Worm (Caenorhabditis elegans) whole organism, L4 larva: ENCODE measurements around the gene srh-300.

ENCODE experiments used
- duxl-1 ChIP-seq: sonication (generic microtip); optimal IDR thresholded peaks from 2 replicates; lab custom pipeline; 2016; ENCODE audit warnings: mild to moderate bottlenecking, missing genetic modification characterization, moderate library complexity, missing compliant biosample characterization; ENCODE audit not compliant: poor library complexity
- gei-8 ChIP-seq: fragments of 200-800 bp; sonication (Bioruptor generic); optimal IDR thresholded peaks from 2 replicates; lab custom pipeline; 2018; ENCODE audit warnings: mild to moderate bottlenecking, missing genetic modification characterization, missing compliant biosample characterization

Gene srh-300

DNA sequence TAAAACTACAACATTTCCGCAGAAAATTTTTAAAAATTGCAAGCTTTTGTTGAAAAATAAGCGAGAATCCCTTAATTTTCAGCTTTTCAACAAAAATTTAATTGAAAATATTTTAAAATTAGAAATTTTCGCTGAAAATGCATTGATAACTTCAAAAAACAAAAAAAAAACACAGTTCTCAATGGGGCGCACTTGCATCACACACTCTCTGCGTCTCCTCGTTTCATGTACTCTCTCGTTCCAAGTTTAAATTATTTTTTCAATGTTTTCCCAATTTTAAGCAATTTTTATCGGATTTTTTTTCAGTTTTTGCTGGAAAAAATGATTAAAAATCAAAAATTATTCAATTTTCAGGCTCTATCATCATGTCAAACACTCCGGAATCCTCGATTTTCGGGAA is 49.1 kb downstream of the srh-300 start, which contains the start of gene phf-14 (continued):
- TF ChIP-seq gei-8 (no peak), duxl-1 (peak; percentile 41)
